Fruit fly (Drosophila melanogaster): Measurements from ENCODE around the gene pns.
A peak's percentile ranks its signal among the peaks of the same experiment; 100 is the strongest.

Gene pns

dm6 chr3L:1578391-1578948 is 41.5 kb downstream of the pns start (continued):
- no peak for TF ChIP-seq prd (optimal IDR thresholded peaks at IDR 0.05)
- peak; percentile 58 for TF ChIP-seq prd (GFP tag; IDR thresholded peaks at IDR 0.05)
- no peak for TF ChIP-seq wdn (GFP tag; IDR thresholded peaks at IDR 0.05)
- TF ChIP-seq zf30C (GFP tag; optimal IDR thresholded peaks at IDR 0.05) = peak; percentile 71
- TF ChIP-seq sisA (GFP tag; IDR thresholded peaks at IDR 0.05) = peak; percentile 57; the same call in 1 of the 2 replicates
- peak; percentile 40 for TF ChIP-seq CG7839 (tag; optimal IDR thresholded peaks at IDR 0.05)
- TF ChIP-seq CG14014 (GFP tag; IDR thresholded peaks at IDR 0.05) = peak; percentile 34; the same call in 1 of the 2 replicates
- TF ChIP-seq CG7745 (tag; optimal IDR thresholded peaks at IDR 0.05) = no peak
- TF ChIP-seq stwl (tag; optimal IDR thresholded peaks at IDR 0.05) = no peak
- TF ChIP-seq Xbp1 (GFP tag; optimal IDR thresholded peaks at IDR 0.05) = peak; percentile 1
- peak; percentile 21 for TF ChIP-seq bcd (GFP tag; optimal IDR thresholded peaks at IDR 0.05)
- peak; percentile 57 for TF ChIP-seq Jarid2 (GFP tag; optimal IDR thresholded peaks at IDR 0.05)
- TF ChIP-seq CG1647 (GFP tag; optimal IDR thresholded peaks at IDR 0.05) = no peak
- no peak for TF ChIP-seq CG10274 (GFP tag; optimal IDR thresholded peaks at IDR 0.05)
- TF ChIP-seq Dbx (GFP tag; IDR thresholded peaks at IDR 0.05) = no peak
- peak; percentile 20 for TF ChIP-seq scrt (GFP tag; optimal IDR thresholded peaks at IDR 0.05)
- peak; percentile 69 for TF ChIP-seq BtbVII (GFP tag; optimal IDR thresholded peaks at IDR 0.05)
- TF ChIP-seq HHEX (GFP tag; optimal IDR thresholded peaks at IDR 0.05) = peak; percentile 69
- TF ChIP-seq repo (GFP tag; optimal IDR thresholded peaks at IDR 0.05) = peak; percentile 45
- 0 out of 2 replicates have a peak, but pooled peaks have one; percentile 18 for TF ChIP-seq seq (GFP tag; IDR thresholded peaks at IDR 0.05)
- peak; percentile 76 for TF ChIP-seq lab (GFP tag; optimal IDR thresholded peaks at IDR 0.05)
- TF ChIP-seq CG33557 (GFP tag; optimal IDR thresholded peaks at IDR 0.05) = peak; percentile 30
- TF ChIP-seq CG4820 (GFP tag; optimal IDR thresholded peaks at IDR 0.05) = peak; percentile 37
- TF ChIP-seq CG10321 (GFP tag; IDR thresholded peaks at IDR 0.05) = no peak
- TF ChIP-seq tap (tag; optimal IDR thresholded peaks at IDR 0.05) = peak; percentile 17
- TF ChIP-seq caup (GFP tag; optimal IDR thresholded peaks at IDR 0.05; ENCODE audit: severe bottlenecking) = no peak
- peak; percentile 57; the same call in 2 of the 3 replicates for TF ChIP-seq row (GFP tag; IDR thresholded peaks at IDR 0.05)
- no peak for TF ChIP-seq CG11723 (GFP tag; optimal IDR thresholded peaks at IDR 0.05)
- TF ChIP-seq Xrp1 (GFP tag; IDR thresholded peaks at IDR 0.05) = peak; percentile 32; the same call in 1 of the 2 replicates
- peak; percentile 50 for TF ChIP-seq lmd (GFP tag; IDR thresholded peaks at IDR 0.05)
- TF ChIP-seq CG17359 (tag; optimal IDR thresholded peaks at IDR 0.05) = peak; percentile 58
- TF ChIP-seq fd64A (GFP tag; optimal IDR thresholded peaks at IDR 0.05) = no peak
- no peak for TF ChIP-seq CG7271 (tag; optimal IDR thresholded peaks at IDR 0.05)
- TF ChIP-seq CG16815 (GFP tag; optimal IDR thresholded peaks at IDR 0.05) = no peak
- no peak for TF ChIP-seq mam (GFP tag; optimal IDR thresholded peaks at IDR 0.05)
- TF ChIP-seq Sin3A (optimal IDR thresholded peaks at IDR 0.05) = no peak
- TF ChIP-seq dan (GFP tag; IDR thresholded peaks at IDR 0.05) = no peak
- TF ChIP-seq aop (GFP tag; IDR thresholded peaks at IDR 0.05) = no peak
- TF ChIP-seq fd96Cb (tag; optimal IDR thresholded peaks at IDR 0.05) = peak; percentile 41
- no peak for TF ChIP-seq Doc3 (GFP tag; IDR thresholded peaks at IDR 0.05; ENCODE audit: partially characterized antibody)
- TF ChIP-seq Fer2 (tag; optimal IDR thresholded peaks at IDR 0.05) = no peak
- TF ChIP-seq hkb (optimal IDR thresholded peaks at IDR 0.05) = no peak
- peak; percentile 33; the same call in 1 of the 2 replicates for TF ChIP-seq hkb (GFP tag; IDR thresholded peaks at IDR 0.05)
- TF ChIP-seq YL-1 (GFP tag; optimal IDR thresholded peaks at IDR 0.05) = no peak
- no peak; the same call in 1 of the 2 replicates for TF ChIP-seq ssp (GFP tag; IDR thresholded peaks at IDR 0.05)
- TF ChIP-seq Rfx (GFP tag; IDR thresholded peaks at IDR 0.05) = peak; percentile 49
- TF ChIP-seq CG1024 (GFP tag; IDR thresholded peaks at IDR 0.05) = no peak
- peak; percentile 9 to 12 for TF ChIP-seq Pdp1 (GFP tag; optimal IDR thresholded peaks at IDR 0.05)
- TF ChIP-seq CG14667 (GFP tag; IDR thresholded peaks at IDR 0.05) = no peak
- no peak for TF ChIP-seq stc (GFP tag; IDR thresholded peaks at IDR 0.05)
- no peak for TF ChIP-seq CG3838 (GFP tag; optimal IDR thresholded peaks at IDR 0.05)

Data from whole organism, embryonic.